Fruit fly (Drosophila melanogaster): ENCODE measurements around the gene CG34159.
A peak's percentile ranks its signal among the peaks of the same experiment; 100 is the strongest.

The CG34159 gene

DNA sequence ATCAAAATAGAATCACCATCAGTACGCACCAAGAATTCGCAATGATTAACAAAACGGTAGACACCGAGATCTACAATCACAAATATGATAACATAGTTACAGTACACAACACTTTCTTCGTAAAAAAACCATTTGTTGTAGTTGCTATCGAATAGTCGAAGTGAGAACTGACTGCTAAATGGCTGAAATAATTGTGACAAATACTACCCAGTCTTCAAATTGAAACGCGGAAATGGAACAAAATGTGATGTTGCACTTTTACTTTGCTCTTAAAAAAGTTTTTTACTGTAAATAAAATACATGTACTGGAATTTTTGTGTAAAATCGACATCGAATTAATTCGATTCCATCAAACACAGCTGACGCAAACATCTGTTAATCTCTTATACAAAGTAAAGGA lies 27.4 kb upstream of the CG34159 start, which contains the start of gene ova (continued):
- TF ChIP-seq CG8924 (tag; optimal IDR thresholded peaks at IDR 0.05), result no peak
- no peak for TF ChIP-seq CG15011 (GFP tag; optimal IDR thresholded peaks at IDR 0.05)
- no peak for TF ChIP-seq CG18599 (GFP tag; optimal IDR thresholded peaks at IDR 0.05)
- TF ChIP-seq CG8089 (GFP tag; optimal IDR thresholded peaks at IDR 0.05), result no peak
- TF ChIP-seq Jarid2 (GFP tag; optimal IDR thresholded peaks at IDR 0.05), result no peak
- peak; percentile 48; the same call in 1 of the 3 replicates for TF ChIP-seq CG7357 (GFP tag; IDR thresholded peaks at IDR 0.05)
- no peak for TF ChIP-seq ase (GFP tag; IDR thresholded peaks at IDR 0.05)
- no peak for TF ChIP-seq gcm2 (GFP tag; optimal IDR thresholded peaks at IDR 0.05)
- TF ChIP-seq GATAe (GFP tag; conservative IDR thresholded peaks at IDR 0.05), result no peak
- no peak for TF ChIP-seq CG32772 (GFP tag; IDR thresholded peaks at IDR 0.05)
- no peak for TF ChIP-seq CG1529 (GFP tag; optimal IDR thresholded peaks at IDR 0.05)
- no peak for TF ChIP-seq Awh (GFP tag; IDR thresholded peaks at IDR 0.05)
- peak; percentile 20; the same call in 1 of the 2 replicates for TF ChIP-seq CG14667 (GFP tag; IDR thresholded peaks at IDR 0.05)
- no peak for TF ChIP-seq ftz-f1 (GFP tag; optimal IDR thresholded peaks at IDR 0.05)
- no peak for TF ChIP-seq CG4328 (GFP tag; optimal IDR thresholded peaks at IDR 0.05)
- no peak for TF ChIP-seq Meics (GFP tag; optimal IDR thresholded peaks at IDR 0.05)
- no peak for TF ChIP-seq CG12769 (tag; optimal IDR thresholded peaks at IDR 0.05)

DNA sequence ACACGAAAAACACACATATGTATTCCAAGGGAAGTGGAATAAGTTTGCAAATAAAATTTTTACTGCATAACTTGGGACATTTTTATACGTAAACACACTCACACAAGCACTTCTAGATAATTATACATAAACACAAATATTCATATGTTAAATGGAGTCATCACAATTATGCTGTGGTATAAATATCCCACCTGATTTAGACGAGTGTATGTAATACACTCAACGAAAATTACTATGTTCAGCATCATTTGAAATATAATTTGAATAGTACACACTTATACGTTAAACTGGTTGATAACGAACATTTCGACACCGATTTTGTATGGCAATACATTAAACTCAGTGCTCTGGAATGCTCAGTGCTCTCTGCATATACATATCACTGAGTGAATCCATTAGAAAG lies 27.0 kb upstream of the CG34159 start:
- TF ChIP-seq CG2116 (GFP tag; optimal IDR thresholded peaks at IDR 0.05) (no peak), CG12659 (GFP tag; optimal IDR thresholded peaks at IDR 0.05) (peak; percentile 25), her (GFP tag; optimal IDR thresholded peaks at IDR 0.05) (peak; percentile 14), Trl (optimal IDR thresholded peaks at IDR 0.05) (peak in 1 of 2 experiments; percentile 7), Trl (GFP tag; optimal IDR thresholded peaks at IDR 0.05) (peak; percentile 35), CHES-1-like (GFP tag; optimal IDR thresholded peaks at IDR 0.05) (peak; percentile 19), Dip2 (GFP tag; IDR thresholded peaks at IDR 0.05) (no peak), CG18262 (tag; optimal IDR thresholded peaks at IDR 0.05) (peak; percentile 11), Tbp (GFP tag; optimal IDR thresholded peaks at IDR 0.05) (no peak), CG10147 (GFP tag; optimal IDR thresholded peaks at IDR 0.05) (peak; percentile 4), grau (tag; optimal IDR thresholded peaks at IDR 0.05) (peak; percentile 31), CG15269 (tag; optimal IDR thresholded peaks at IDR 0.05) (peak; percentile 9), CG7556 (GFP tag; optimal IDR thresholded peaks at IDR 0.05) (peak; percentile 9), CG4360 (GFP tag; IDR thresholded peaks at IDR 0.05) (no peak), CG9727 (GFP tag; optimal IDR thresholded peaks at IDR 0.05) (peak; percentile 19), stc (GFP tag; IDR thresholded peaks at IDR 0.05) (no peak), D19B (GFP tag; optimal IDR thresholded peaks at IDR 0.05) (no peak), PHDP (tag; optimal IDR thresholded peaks at IDR 0.05) (peak; percentile 47), esg (GFP tag; conservative IDR thresholded peaks at IDR 0.05) (0 out of 2 replicates have a peak, but pooled peaks have one; percentile 12), BtbVII (GFP tag; optimal IDR thresholded peaks at IDR 0.05) (peak; percentile 58), Fer3 (tag; optimal IDR thresholded peaks at IDR 0.05) (peak; percentile 11), CG17385 (GFP tag; optimal IDR thresholded peaks at IDR 0.05) (peak; percentile 19), E2f1 (GFP tag; IDR thresholded peaks at IDR 0.05) (no peak), Sry-β (GFP tag; optimal IDR thresholded peaks at IDR 0.05) (no peak), CG12769 (tag; optimal IDR thresholded peaks at IDR 0.05) (peak; percentile 25), CG3281 (GFP tag; optimal IDR thresholded peaks at IDR 0.05) (peak; percentile 36), CG4328 (GFP tag; optimal IDR thresholded peaks at IDR 0.05) (peak; percentile 26), CG13424 (tag; optimal IDR thresholded peaks at IDR 0.05) (peak; percentile 6), Meics (GFP tag; optimal IDR thresholded peaks at IDR 0.05) (peak; percentile 44), nerfin-1 (tag; optimal IDR thresholded peaks at IDR 0.05) (peak; percentile 60), CoRest (tag; optimal IDR thresholded peaks at IDR 0.05) (peak; percentile 4), Rfx (GFP tag; IDR thresholded peaks at IDR 0.05) (peak; percentile 62; the same call in 1 of the 2 replicates), nau (GFP tag; optimal IDR thresholded peaks at IDR 0.05) (peak; percentile 42), CG1792 (GFP tag; optimal IDR thresholded peaks at IDR 0.05) (peak; percentile 11), lbe (GFP tag; optimal IDR thresholded peaks at IDR 0.05) (peak; percentile 57), nom (GFP tag; optimal IDR thresholded peaks at IDR 0.05) (no peak)

Measured in whole organism, embryonic.